Fruit fly (Drosophila melanogaster) whole organism, embryonic: Measurements from ENCODE around the gene ich.

Experiments used
- Atf3 ChIP-seq: fragments of 200-800 bp; sonication (Bioruptor generic); optimal IDR thresholded peaks from 3 replicates; lab custom pipeline; 2016; ENCODE audit warnings: missing biosample characterization, missing genetic modification characterization
- CG10565 ChIP-seq: fragments of 200-800 bp; sonication (Bioruptor generic); optimal IDR thresholded peaks from 3 replicates; lab custom pipeline; 2016; ENCODE audit warnings: missing biosample characterization, mild to moderate bottlenecking, missing genetic modification characterization
- CG12391 ChIP-seq: fragments of 200-800 bp; sonication (Bioruptor generic); optimal IDR thresholded peaks from 3 replicates; lab custom pipeline; 2018; ENCODE audit warnings: missing biosample characterization, mild to moderate bottlenecking, missing genetic modification characterization, moderate library complexity
- CG13424 ChIP-seq: fragments of 200-800 bp; sonication (Bioruptor generic); optimal IDR thresholded peaks from 2 replicates; lab custom pipeline; 2019; ENCODE audit warnings: missing biosample characterization, mild to moderate bottlenecking, missing genetic modification characterization, moderate library complexity
- CG15479 ChIP-seq: fragments of 200-800 bp; sonication (Bioruptor generic); optimal IDR thresholded peaks from 3 replicates; lab custom pipeline; 2019; ENCODE audit warnings: missing biosample characterization, mild to moderate bottlenecking, missing genetic modification characterization, moderate library complexity
- CG17829 ChIP-seq: fragments of 200-800 bp; optimal IDR thresholded peaks from 2 replicates; lab custom pipeline; 2019; ENCODE audit warnings: missing biosample characterization, mild to moderate bottlenecking, missing genetic modification characterization, moderate library complexity
- CG18599 ChIP-seq: fragments of 200-800 bp; sonication (Bioruptor generic); optimal IDR thresholded peaks from 3 replicates; lab custom pipeline; 2017; ENCODE audit warnings: missing biosample characterization, missing genetic modification characterization, mild to moderate bottlenecking, moderate library complexity, missing genetic modification reagents
- CG30403 ChIP-seq: fragments of 200-800 bp; sonication (Bioruptor generic); optimal IDR thresholded peaks from 3 replicates; lab custom pipeline; 2016; ENCODE audit warnings: missing biosample characterization, missing genetic modification characterization
- CG30431 ChIP-seq: fragments of 200-800 bp; sonication (Bioruptor generic); optimal IDR thresholded peaks from 2 replicates; lab custom pipeline; 2017; ENCODE audit warnings: missing biosample characterization, missing genetic modification characterization
- CG33557 ChIP-seq: fragments of 200-800 bp; sonication (Bioruptor generic); optimal IDR thresholded peaks from 2 replicates; lab custom pipeline; 2019; ENCODE audit warnings: missing biosample characterization, mild to moderate bottlenecking, missing genetic modification characterization, moderate library complexity
- CG3847 ChIP-seq: fragments of 200-800 bp; sonication (Bioruptor generic); IDR thresholded peaks from 2 replicates; pipeline ENCODE4 v1.3.6; 2022; ENCODE audit warnings: missing biosample characterization, missing genetic modification characterization
- CG4854 ChIP-seq: fragments of 200-800 bp; sonication (Bioruptor generic); optimal IDR thresholded peaks from 2 replicates; lab custom pipeline; 2016; ENCODE audit warnings: missing biosample characterization, missing genetic modification characterization, inconsistent platforms
- CG6765 ChIP-seq: fragments of 200-800 bp; sonication (Bioruptor generic); optimal IDR thresholded peaks from 3 replicates; lab custom pipeline; 2017; ENCODE audit warnings: missing biosample characterization, mild to moderate bottlenecking, missing genetic modification characterization
- CG6854 ChIP-seq: fragments of 200-800 bp; sonication (Bioruptor generic); optimal IDR thresholded peaks from 3 replicates; lab custom pipeline; 2017; ENCODE audit warnings: missing biosample characterization, mild to moderate bottlenecking, missing genetic modification characterization
- CG9727 ChIP-seq: fragments of 200-800 bp; sonication (Bioruptor generic); optimal IDR thresholded peaks from 3 replicates; lab custom pipeline; 2017; ENCODE audit warnings: missing biosample characterization, mild to moderate bottlenecking, missing genetic modification characterization
- CG9797 ChIP-seq: fragments of 200-800 bp; sonication (Bioruptor generic); optimal IDR thresholded peaks from 3 replicates; lab custom pipeline; 2018; ENCODE audit warnings: missing biosample characterization, mild to moderate bottlenecking, missing genetic modification characterization
- Dll ChIP-seq: fragments of 200-800 bp; sonication (Bioruptor generic); IDR thresholded peaks from 4 replicates; pipeline ENCODE4 v1.3.6; 2022; ENCODE audit warnings: missing biosample characterization, missing genetic modification characterization; ENCODE audit not compliant: partially characterized antibody
- Eip74EF ChIP-seq, 2 experiments: fragments of 200-800 bp in 1 of 2; fragments of >200 bp in 1 of 2; sonication (Bioruptor generic) in 1 of 2; optimal IDR thresholded peaks; 2 replicates each; lab custom pipeline; 2017 to 2019; ENCODE audit warnings: missing biosample characterization in 2 of 2, missing genetic modification characterization in 2 of 2, mild to moderate bottlenecking in 1 of 2, moderate library complexity in 1 of 2
- Gug ChIP-seq: fragments of 200-800 bp; sonication (Bioruptor generic); IDR thresholded peaks from 4 replicates; pipeline ENCODE4 v1.3.6; 2022; ENCODE audit warnings: missing biosample characterization, missing genetic modification characterization
- Hr51 ChIP-seq, 2 experiments: fragments of 200-800 bp; sonication (Bioruptor generic); optimal IDR thresholded peaks; 2 replicates in 1 of 2; 3 replicates in 1 of 2; lab custom pipeline; 2016 to 2018; ENCODE audit warnings: missing biosample characterization in 2 of 2, missing genetic modification characterization in 2 of 2, mild to moderate bottlenecking in 1 of 2, moderate library complexity in 1 of 2
- Hsf ChIP-seq: fragments of 200-800 bp; sonication (Bioruptor generic); optimal IDR thresholded peaks from 3 replicates; lab custom pipeline; 2016; ENCODE audit warnings: missing biosample characterization, missing genetic modification characterization
- Lhr ChIP-seq: fragments of 200-800 bp; sonication (Bioruptor generic); optimal IDR thresholded peaks from 3 replicates; lab custom pipeline; 2017; ENCODE audit warnings: mild to moderate bottlenecking, missing biosample characterization, missing genetic modification reagents, missing genetic modification characterization
- Nf-YC ChIP-seq: fragments of 200-800 bp; optimal IDR thresholded peaks from 3 replicates; lab custom pipeline; 2019; ENCODE audit warnings: missing biosample characterization, mild to moderate bottlenecking, missing genetic modification characterization, moderate library complexity
- Pdp1 ChIP-seq, 2 experiments: fragments of 200-800 bp; sonication (Bioruptor generic); optimal IDR thresholded peaks; 3 replicates each; lab custom pipeline; 2016; ENCODE audit warnings: missing biosample characterization in 2 of 2, missing genetic modification characterization in 2 of 2, mild to moderate bottlenecking in 1 of 2, moderate library complexity in 1 of 2
- Sry-β ChIP-seq: fragments of 200-800 bp; sonication (Bioruptor generic); optimal IDR thresholded peaks from 2 replicates; lab custom pipeline; 2018; ENCODE audit warnings: missing biosample characterization, mild to moderate bottlenecking, missing genetic modification characterization, moderate library complexity
- Taf1 ChIP-seq: fragments of 200-800 bp; sonication (Bioruptor generic); IDR thresholded peaks from 2 replicates; pipeline ENCODE4 v1.3.6; 2022; ENCODE audit warnings: missing biosample characterization, missing genetic modification characterization
- Vsx1 ChIP-seq: fragments of 200-800 bp; sonication (Bioruptor generic); optimal IDR thresholded peaks from 2 replicates; lab custom pipeline; 2017; ENCODE audit warnings: missing biosample characterization, mild to moderate bottlenecking, missing genetic modification characterization, missing genetic modification reagents
- cas ChIP-seq: fragments of 200-800 bp; sonication (Bioruptor generic); IDR thresholded peaks from 2 replicates; pipeline ENCODE4 v1.3.6; 2022; ENCODE audit warnings: missing biosample characterization, missing genetic modification characterization
- cg ChIP-seq: fragments of 200-800 bp; sonication (Bioruptor generic); optimal IDR thresholded peaks from 3 replicates; lab custom pipeline; 2019; ENCODE audit warnings: missing biosample characterization, mild to moderate bottlenecking, missing genetic modification characterization, moderate library complexity
- dm ChIP-seq: fragments of 200-800 bp; sonication (Bioruptor generic); optimal IDR thresholded peaks from 3 replicates; lab custom pipeline; 2016; ENCODE audit warnings: missing biosample characterization, missing genetic modification characterization
- eve ChIP-seq, 2 experiments: fragments of >200 bp; optimal IDR thresholded peaks; 2 replicates each; lab custom pipeline; 2017; ENCODE audit warnings: missing biosample characterization in 2 of 2, missing genetic modification characterization in 2 of 2
- fd102C ChIP-seq: fragments of 200-800 bp; sonication (Bioruptor generic); optimal IDR thresholded peaks from 2 replicates; lab custom pipeline; 2018; ENCODE audit warnings: missing biosample characterization, mild to moderate bottlenecking, missing genetic modification characterization, moderate library complexity
- hb ChIP-seq: fragments of 200-800 bp; sonication (Bioruptor generic); IDR thresholded peaks from 3 replicates; pipeline ENCODE4 v1.3.6; 2022; ENCODE audit warnings: missing biosample characterization, missing genetic modification characterization; ENCODE audit not compliant: partially characterized antibody
- inv ChIP-seq: fragments of 200-800 bp; sonication (Bioruptor generic); IDR thresholded peaks from 2 replicates; pipeline ENCODE4 v1.3.6; 2022; ENCODE audit warnings: missing biosample characterization, missing genetic modification characterization; ENCODE audit not compliant: partially characterized antibody
- lola ChIP-seq, 3 experiments: fragments of >200 bp in 2 of 3; fragments of 200-800 bp in 1 of 3; sonication (Bioruptor generic) in 1 of 3; optimal IDR thresholded peaks; 2 replicates each; lab custom pipeline; 2017 to 2019; ENCODE audit warnings: missing biosample characterization in 3 of 3, missing genetic modification characterization in 3 of 3, mild to moderate bottlenecking in 1 of 3, moderate library complexity in 1 of 3
- nmo ChIP-seq: fragments of 200-800 bp; sonication (Bioruptor generic); optimal IDR thresholded peaks from 2 replicates; lab custom pipeline; 2018; ENCODE audit warnings: missing biosample characterization, mild to moderate bottlenecking, missing genetic modification characterization, moderate library complexity
- otp ChIP-seq: fragments of 200-800 bp; sonication (Bioruptor generic); IDR thresholded peaks from 3 replicates; pipeline ENCODE4, ENCODE4 v1.3.6; 2022; ENCODE audit warnings: missing biosample characterization, missing genetic modification characterization
- pfk ChIP-seq: fragments of 200-800 bp; sonication (Bioruptor generic); optimal IDR thresholded peaks from 2 replicates; lab custom pipeline; 2018; ENCODE audit warnings: missing biosample characterization, mild to moderate bottlenecking, missing genetic modification characterization, moderate library complexity
- ro ChIP-seq: fragments of 200-800 bp; sonication (Bioruptor generic); IDR thresholded peaks from 2 replicates; pipeline ENCODE4 v1.3.6; 2022; ENCODE audit warnings: missing biosample characterization, missing genetic modification characterization
- stwl ChIP-seq: fragments of 200-800 bp; sonication (Bioruptor generic); optimal IDR thresholded peaks from 3 replicates; lab custom pipeline; 2018; ENCODE audit warnings: missing biosample characterization, mild to moderate bottlenecking, missing genetic modification characterization, moderate library complexity
- trem ChIP-seq: fragments of 200-800 bp; optimal IDR thresholded peaks from 3 replicates; lab custom pipeline; 2019; ENCODE audit warnings: missing biosample characterization, mild to moderate bottlenecking, missing genetic modification characterization, moderate library complexity
- vvl ChIP-seq: fragments of 200-800 bp; sonication (Bioruptor generic); IDR thresholded peaks from 2 replicates; pipeline ENCODE4 v1.3.6; 2022; ENCODE audit warnings: missing biosample characterization, missing genetic modification characterization
- zfh2 ChIP-seq: fragments of 200-800 bp; sonication (Bioruptor generic); optimal IDR thresholded peaks from 2 replicates; lab custom pipeline; 2016; ENCODE audit warnings: missing biosample characterization, missing genetic modification characterization

ich gene

DNA sequence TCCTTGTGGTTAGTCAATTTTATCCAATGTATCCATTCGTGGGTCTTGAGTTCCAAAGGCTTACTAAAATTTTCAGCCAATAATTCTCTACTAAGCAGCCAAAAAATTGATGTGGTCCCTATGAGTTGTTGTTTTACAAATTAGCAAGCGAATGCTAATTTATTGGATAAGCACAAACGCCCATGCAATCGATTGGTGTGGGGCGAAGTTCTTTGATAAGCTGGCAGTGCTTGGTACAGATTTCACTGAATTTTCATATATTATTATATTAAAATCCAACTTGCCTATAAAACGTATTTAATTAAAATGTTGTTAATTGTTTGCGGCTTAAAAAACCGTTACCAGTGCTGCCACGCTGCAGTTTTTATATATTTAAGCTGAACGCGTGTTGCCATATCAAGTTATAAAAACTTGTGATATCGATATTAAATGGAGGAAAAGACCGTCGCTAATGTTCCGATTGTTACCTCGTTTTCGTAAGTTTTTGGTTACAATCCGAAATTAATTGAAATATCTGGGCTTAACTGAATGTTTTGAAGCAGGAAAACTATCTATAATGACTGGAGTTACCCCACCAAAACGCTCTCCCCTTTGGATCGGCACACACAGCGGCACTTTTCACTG, 40.9 kb upstream of the ich start, which contains the start of the genes CG31100 and CG11980 (continued):
- no peak for TF ChIP-seq CG6854 (GFP tag; lab: Kevin White, UChicago)
- peak; percentile 75 for TF ChIP-seq stwl (tag; lab: Kevin White, UChicago)
- TF ChIP-seq zfh2 (GFP tag; lab: Kevin White, UChicago) = no peak
- no peak for TF ChIP-seq pfk (GFP tag; lab: Kevin White, UChicago)
- peak; percentile 11 for TF ChIP-seq CG30403 (GFP tag; lab: Kevin White, UChicago)
- no peak for TF ChIP-seq CG4854 (GFP tag; lab: Kevin White, UChicago)
- peak; percentile 38 for TF ChIP-seq nmo (GFP tag; lab: Kevin White, UChicago)
- TF ChIP-seq CG12391 (tag; lab: Kevin White, UChicago) = no peak
- TF ChIP-seq CG30431 (GFP tag; lab: Kevin White, UChicago) = no peak
- TF ChIP-seq inv (GFP tag; lab: Robert Waterston, UW) = peak; percentile 60; the same call in 1 of the 2 replicates
- TF ChIP-seq CG18599 (GFP tag; lab: Kevin White, UChicago) = no peak
- no peak for TF ChIP-seq eve (GFP tag; optimal IDR thresholded peaks at IDR 0.05; lab: Kevin White, UChicago)
- TF ChIP-seq Hr51 (GFP tag; optimal IDR thresholded peaks at IDR 0.05; lab: Kevin White, UChicago) = no peak
- no peak for TF ChIP-seq lola (GFP tag; optimal IDR thresholded peaks at IDR 0.05; lab: Kevin White, UChicago)
- peak; percentile 12 for TF ChIP-seq CG9797 (GFP tag; lab: Kevin White, UChicago)
- no peak for TF ChIP-seq Gug (GFP tag; lab: Robert Waterston, UW)
- no peak for TF ChIP-seq CG9727 (GFP tag; lab: Kevin White, UChicago)
- 0 out of 2 replicates have a peak, but pooled peaks have one; percentile 17 for TF ChIP-seq vvl (GFP tag; lab: Robert Waterston, UW)
- TF ChIP-seq otp (GFP tag; lab: Robert Waterston, UW) = no peak
- peak; percentile 35 for TF ChIP-seq CG17829
- TF ChIP-seq trem (tag; lab: Kevin White, UChicago) = peak; percentile 77
- TF ChIP-seq CG15479 = no peak
- no peak for TF ChIP-seq CG6765 (GFP tag; lab: Kevin White, UChicago)
- TF ChIP-seq cg = no peak
- TF ChIP-seq dm (GFP tag; lab: Kevin White, UChicago) = peak; percentile 78
- no peak for TF ChIP-seq ro (GFP tag; lab: Robert Waterston, UW)
- TF ChIP-seq Lhr (GFP tag; lab: Kevin White, UChicago) = peak; percentile 70
- no peak for TF ChIP-seq Eip74EF (GFP tag; optimal IDR thresholded peaks at IDR 0.05; lab: Kevin White, UChicago)
- TF ChIP-seq Hsf (GFP tag; lab: Kevin White, UChicago) = no peak
- no peak for TF ChIP-seq Sry-β
- TF ChIP-seq Atf3 = no peak
- 0 out of 3 replicates have a peak, but pooled peaks have one; percentile 14 for TF ChIP-seq hb
- TF ChIP-seq Taf1 (GFP tag; lab: Robert Waterston, UW) = no peak
- TF ChIP-seq Nf-YC (tag; lab: Kevin White, UChicago) = no peak
- no peak for TF ChIP-seq Pdp1 (GFP tag; optimal IDR thresholded peaks at IDR 0.05; lab: Kevin White, UChicago)
- no peak for TF ChIP-seq CG33557 (GFP tag; lab: Kevin White, UChicago)
- no peak for TF ChIP-seq fd102C (GFP tag; lab: Kevin White, UChicago)
- TF ChIP-seq CG13424 = no peak
- TF ChIP-seq CG10565 (GFP tag; lab: Kevin White, UChicago) = no peak
- no peak for TF ChIP-seq cas (GFP tag; lab: Robert Waterston, UW)
- peak; percentile 46 for TF ChIP-seq CG3847 (GFP tag; lab: Robert Waterston, UW)
- TF ChIP-seq Vsx1 (GFP tag; lab: Kevin White, UChicago) = no peak
- peak; percentile 77 for TF ChIP-seq Dll (GFP tag; lab: Robert Waterston, UW)
